Fruit fly (Drosophila melanogaster): ENCODE results near the gene CG42718.

The CG42718 gene

dm6 chr3L:16321172-16321571 lies at the start of gene CG42718:
Gene CG42718, minus strand, starts transcription at chr3L:16321272.
- TF ChIP-seq Ets96B (tag; optimal IDR thresholded peaks at IDR 0.05) (no peak), CG11902 (GFP tag; optimal IDR thresholded peaks at IDR 0.05) (no peak), CG11294 (GFP tag; IDR thresholded peaks at IDR 0.05) (no peak), acj6 (GFP tag; optimal IDR thresholded peaks at IDR 0.05) (no peak), CG6163 (GFP tag; IDR thresholded peaks at IDR 0.05) (no peak), CG8319 (GFP tag; optimal IDR thresholded peaks at IDR 0.05) (no peak), CG3919 (GFP tag; optimal IDR thresholded peaks at IDR 0.05) (no peak), ss (GFP tag; optimal IDR thresholded peaks at IDR 0.05) (no peak), fkh (GFP tag; optimal IDR thresholded peaks at IDR 0.05) (no peak), Sox102F (GFP tag; optimal IDR thresholded peaks at IDR 0.05) (no peak), CG31627 (GFP tag; optimal IDR thresholded peaks at IDR 0.05) (no peak)

DNA sequence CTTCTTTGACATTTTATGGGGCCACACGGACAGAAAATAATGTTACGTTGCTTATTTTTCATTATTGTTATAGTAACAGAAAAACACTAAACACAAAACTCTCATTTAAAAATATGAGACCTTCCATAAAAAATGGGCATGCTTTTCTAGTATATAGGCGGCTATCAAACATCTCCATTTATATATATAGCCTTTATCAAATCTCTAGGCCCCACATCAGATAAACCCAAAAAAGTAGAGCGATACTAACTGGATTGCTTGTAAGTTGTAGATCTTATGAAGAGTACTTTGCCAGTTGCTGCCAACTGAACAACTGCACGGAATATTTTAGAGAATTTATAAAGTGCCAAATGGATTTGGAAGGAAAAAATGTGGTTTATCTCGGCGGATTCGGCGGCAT lies 48.5 kb upstream of the CG42718 start, which contains the start of gene CG18814:
Gene CG18814 (plus strand): TSS at position 301 of the 400 bp plus-strand sequence.
- no peak for TF ChIP-seq CG3032 (tag; optimal IDR thresholded peaks at IDR 0.05)
- no peak for TF ChIP-seq CG11762 (GFP tag; optimal IDR thresholded peaks at IDR 0.05; ENCODE audit: insufficient read depth)
- TF ChIP-seq esn (GFP tag; optimal IDR thresholded peaks at IDR 0.05) = no peak
- no peak for TF ChIP-seq Hr38 (GFP tag; optimal IDR thresholded peaks at IDR 0.05)
- TF ChIP-seq CG6276 (GFP tag; optimal IDR thresholded peaks at IDR 0.05) = no peak
- TF ChIP-seq Hr39 (GFP tag; optimal IDR thresholded peaks at IDR 0.05) = no peak

dm6 chr3L:16368199-16368598 lies 47.1 kb upstream of the CG42718 start, which contains the start of gene CG4842:
Gene CG4842, plus strand, starts transcription at chr3L:16368389.
- TF ChIP-seq dac (GFP tag; optimal IDR thresholded peaks at IDR 0.05) (no peak), svp (GFP tag) (peak; percentile 70)

dm6 chr3L:16367240-16367639 lies 46.2 kb upstream of the CG42718 start, which contains the start of gene Cpr72Ec:
Gene Cpr72Ec, minus strand, starts transcription at chr3L:16367340.
- no peak for TF ChIP-seq CG8119 (GFP tag; IDR thresholded peaks at IDR 0.05)

DNA sequence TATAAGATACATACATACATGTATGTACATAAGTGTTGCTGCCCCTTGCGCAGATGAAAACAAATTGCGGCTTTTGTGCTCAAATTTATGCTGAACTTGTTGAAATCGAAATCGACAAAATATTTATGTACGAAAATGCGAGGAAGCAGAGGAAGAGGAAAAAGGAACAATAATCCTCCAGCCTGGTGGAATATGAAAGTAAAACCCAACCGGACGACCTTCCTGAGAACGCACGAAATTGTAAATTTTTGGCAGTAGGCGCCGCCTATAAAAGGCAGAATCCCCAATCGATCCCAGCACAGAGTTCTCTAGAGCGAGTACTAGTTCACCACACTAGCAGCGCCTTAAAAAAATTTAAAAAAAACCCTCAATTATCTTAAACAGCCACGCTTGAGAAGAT lies 43.5 kb upstream of the CG42718 start, which contains the start of gene Cpr72Eb:
Gene Cpr72Eb (plus strand): TSS at position 301 of the 400 bp plus-strand sequence.
- TF ChIP-seq achi (GFP tag; optimal IDR thresholded peaks at IDR 0.05) = no peak
- no peak for TF ChIP-seq CG7368 (GFP tag; optimal IDR thresholded peaks at IDR 0.05)

- TF ChIP-seq Eip75B (GFP tag; optimal IDR thresholded peaks at IDR 0.05) (peak; percentile 93), eg (GFP tag; IDR thresholded peaks at IDR 0.05) (no peak), CG6808 (GFP tag; optimal IDR thresholded peaks at IDR 0.05) (peak; percentile 92), topi (GFP tag; optimal IDR thresholded peaks at IDR 0.05) (peak; percentile 91), CG16779 (tag; optimal IDR thresholded peaks at IDR 0.05) (peak; percentile 82), dsx (GFP tag; optimal IDR thresholded peaks at IDR 0.05; ENCODE audit: poor library complexity, severe bottlenecking) (peak; percentile 90), CG6854 (GFP tag; optimal IDR thresholded peaks at IDR 0.05) (peak; percentile 64), CG8319 (GFP tag; optimal IDR thresholded peaks at IDR 0.05) (peak; percentile 83), CG32006 (GFP tag; optimal IDR thresholded peaks at IDR 0.05) (peak; percentile 74), Ets96B (tag; optimal IDR thresholded peaks at IDR 0.05) (peak; percentile 90), CG31627 (GFP tag; optimal IDR thresholded peaks at IDR 0.05) (peak; percentile 78), CG4318 (GFP tag; optimal IDR thresholded peaks at IDR 0.05) (peak; percentile 39), Hr38 (GFP tag; optimal IDR thresholded peaks at IDR 0.05) (no peak), salr (GFP tag; optimal IDR thresholded peaks at IDR 0.05) (peak; percentile 75), CG11902 (GFP tag; optimal IDR thresholded peaks at IDR 0.05) (peak; percentile 79), spab (GFP tag; optimal IDR thresholded peaks at IDR 0.05) (peak; percentile 88), pdm3 (GFP tag; optimal IDR thresholded peaks at IDR 0.05) (peak; percentile 85), CG11762 (GFP tag; optimal IDR thresholded peaks at IDR 0.05; ENCODE audit: insufficient read depth) (peak; percentile 84), net (GFP tag; optimal IDR thresholded peaks at IDR 0.05) (peak; percentile 88), Sox15 (GFP tag; optimal IDR thresholded peaks at IDR 0.05) (peak; percentile 65), fkh (GFP tag; optimal IDR thresholded peaks at IDR 0.05) (no peak), CG6163 (GFP tag; IDR thresholded peaks at IDR 0.05) (no peak; the same call in 1 of the 3 replicates), lz (GFP tag; optimal IDR thresholded peaks at IDR 0.05) (peak; percentile 83), Gug (GFP tag; IDR thresholded peaks at IDR 0.05) (no peak), fd59A (GFP tag; optimal IDR thresholded peaks at IDR 0.05) (peak; percentile 87), vri (GFP tag; optimal IDR thresholded peaks at IDR 0.05) (peak; percentile 67), cyc (GFP tag; optimal IDR thresholded peaks at IDR 0.05) (peak; percentile 83)
These were observed 43.1 kb upstream of the CG42718 start for dm6 chr3L:16364182-16364581.

Data from whole organism, prepupa.